Fruit fly (Drosophila melanogaster): ENCODE measurements around the gene CG7914.

Gene CG7914

DNA sequence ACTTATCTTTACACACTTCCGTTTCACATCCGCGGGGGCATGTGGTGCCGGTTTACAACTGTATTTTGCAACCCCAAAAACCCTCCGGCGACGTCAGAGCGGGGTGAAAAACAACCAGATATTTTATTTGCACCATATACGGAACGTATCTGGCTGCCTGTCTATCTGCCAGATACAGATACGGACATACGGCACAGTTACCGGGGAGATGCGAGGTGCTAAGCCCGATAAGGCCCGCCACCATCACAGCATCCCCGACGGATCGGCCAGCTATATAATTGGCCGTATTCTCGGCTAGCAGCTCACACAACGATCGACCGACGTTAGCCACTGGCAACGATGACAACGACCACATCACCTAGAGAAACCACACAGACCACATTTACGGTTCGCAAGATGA is 19.7 kb upstream of the CG7914 start, which contains the start of gene Mur18B:
TSS of gene Mur18B (plus strand) at position 301 of the 400 bp plus-strand sequence.
- TF ChIP-seq Snoo (tag; optimal IDR thresholded peaks at IDR 0.05) = no peak
- TF ChIP-seq CG10348 (GFP tag; IDR thresholded peaks at IDR 0.05) = no peak
- TF ChIP-seq CG17806 (tag; optimal IDR thresholded peaks at IDR 0.05) = no peak
- no peak for TF ChIP-seq Pif1B (GFP tag; optimal IDR thresholded peaks at IDR 0.05)
- TF ChIP-seq rn (GFP tag; IDR thresholded peaks at IDR 0.05) = no peak
- no peak for TF ChIP-seq Ets98B (GFP tag; IDR thresholded peaks at IDR 0.05)
- TF ChIP-seq CG14655 (GFP tag; optimal IDR thresholded peaks at IDR 0.05) = no peak
- no peak for TF ChIP-seq CG32121 (GFP tag; IDR thresholded peaks at IDR 0.05)

DNA sequence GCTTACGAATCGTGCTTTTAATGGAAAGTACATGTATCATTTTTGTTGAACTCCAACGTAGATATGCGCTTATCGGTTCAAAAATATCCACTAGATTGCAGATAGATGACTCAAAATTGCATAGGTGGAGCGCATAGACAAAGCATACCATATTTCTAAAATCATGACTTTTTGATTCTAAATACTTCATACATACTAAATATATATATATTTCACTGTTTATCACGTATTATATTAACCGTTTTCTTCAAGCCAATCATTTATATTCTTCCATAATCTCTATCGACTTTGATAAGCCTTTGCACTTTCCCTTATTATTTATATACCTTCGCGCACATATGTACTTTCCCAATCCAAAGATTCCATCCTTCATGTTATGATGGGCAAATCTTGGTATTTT is 18.7 kb upstream of the CG7914 start, which contains the start of gene CG14195:
TSS of gene CG14195 (minus strand) at position 101 of the 400 bp plus-strand sequence.
- TF ChIP-seq CG34367 (tag; optimal IDR thresholded peaks at IDR 0.05) = no peak
- no peak for TF ChIP-seq CG8159 (tag; optimal IDR thresholded peaks at IDR 0.05)
- TF ChIP-seq gl (tag; optimal IDR thresholded peaks at IDR 0.05) = no peak
- no peak for TF ChIP-seq EcR (GFP tag; optimal IDR thresholded peaks at IDR 0.05)
- TF ChIP-seq CG4496 (GFP tag; IDR thresholded peaks at IDR 0.05) = no peak
- no peak for TF ChIP-seq Ets98B (GFP tag; IDR thresholded peaks at IDR 0.05)
- TF ChIP-seq CG13204 (GFP tag; optimal IDR thresholded peaks at IDR 0.05) = no peak
- TF ChIP-seq CG15710 (tag; optimal IDR thresholded peaks at IDR 0.05) = no peak
- no peak for TF ChIP-seq CG12605 (GFP tag; IDR thresholded peaks at IDR 0.05)

DNA sequence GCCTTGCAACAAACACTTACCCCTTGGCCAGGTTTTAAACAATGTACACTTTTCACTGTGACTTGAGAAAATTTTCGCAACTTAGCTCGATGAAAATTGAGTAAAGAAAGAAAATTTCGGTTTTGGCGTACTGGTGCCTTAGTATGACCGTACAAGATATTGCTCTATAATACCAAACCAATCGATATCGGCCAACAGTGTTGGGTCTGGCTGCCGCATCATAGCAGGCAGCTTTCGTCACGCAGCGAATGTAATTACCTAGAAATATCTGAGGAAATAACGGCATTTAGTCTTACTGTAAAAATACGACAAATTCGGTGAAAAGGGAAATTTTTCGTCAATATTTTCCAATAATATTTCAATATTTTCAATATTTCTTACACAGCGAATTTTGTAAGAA is 14.8 kb upstream of the CG7914 start, which contains the start of gene Ulp1:
TSS of gene Ulp1 (minus strand) at position 174 of the 400 bp plus-strand sequence.
- no peak for TF ChIP-seq rn (GFP tag; IDR thresholded peaks at IDR 0.05)
- peak; percentile 62 for TF ChIP-seq D1 (tag; optimal IDR thresholded peaks at IDR 0.05)
- TF ChIP-seq gl (tag; optimal IDR thresholded peaks at IDR 0.05) = no peak
- TF ChIP-seq CG12605 (GFP tag; IDR thresholded peaks at IDR 0.05) = no peak
- TF ChIP-seq CG17806 (tag; optimal IDR thresholded peaks at IDR 0.05) = no peak
- no peak for TF ChIP-seq Pif1A (GFP tag; optimal IDR thresholded peaks at IDR 0.05)
- no peak for TF ChIP-seq CG15710 (tag; optimal IDR thresholded peaks at IDR 0.05)
- no peak for TF ChIP-seq Snoo (tag; optimal IDR thresholded peaks at IDR 0.05)
- TF ChIP-seq CG14655 (GFP tag; optimal IDR thresholded peaks at IDR 0.05) = no peak
- no peak for TF ChIP-seq Ets98B (GFP tag; IDR thresholded peaks at IDR 0.05)
- no peak for TF ChIP-seq CG9948 (tag; optimal IDR thresholded peaks at IDR 0.05)
- no peak for TF ChIP-seq CG10348 (GFP tag; IDR thresholded peaks at IDR 0.05)
- TF ChIP-seq CG8159 (tag; optimal IDR thresholded peaks at IDR 0.05) = no peak
- no peak for TF ChIP-seq fd96Ca (GFP tag; IDR thresholded peaks at IDR 0.05)
- TF ChIP-seq CG4496 (GFP tag; IDR thresholded peaks at IDR 0.05) = 0 out of 3 replicates have a peak, but pooled peaks have one; percentile 11

DNA sequence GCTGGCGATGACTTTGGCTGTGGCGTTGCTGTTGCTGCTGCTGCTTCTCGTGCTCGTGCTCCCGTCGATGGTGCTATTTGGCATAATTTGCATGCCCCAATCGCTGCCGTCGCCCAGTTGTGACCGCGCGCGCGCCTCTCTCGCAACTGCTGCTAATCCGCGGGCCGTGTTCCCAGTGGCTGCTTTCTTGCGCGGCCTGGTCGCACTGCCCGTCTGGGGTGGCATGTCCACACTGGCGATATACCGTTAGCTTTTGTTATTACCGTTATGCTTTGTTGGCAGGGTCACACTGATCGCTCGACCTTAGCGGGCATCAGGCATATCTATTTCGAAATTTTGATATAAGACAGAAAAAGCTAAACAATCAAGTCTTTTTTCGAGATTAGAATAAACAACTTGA is 8.4 kb upstream of the CG7914 start, which contains the start of gene CG7990:
TSS of gene CG7990 (minus strand) at position 350 of the 400 bp plus-strand sequence.
- TF ChIP-seq CG8159 (tag; optimal IDR thresholded peaks at IDR 0.05) = no peak
- no peak for TF ChIP-seq gl (tag; optimal IDR thresholded peaks at IDR 0.05)
- no peak for TF ChIP-seq D1 (tag; optimal IDR thresholded peaks at IDR 0.05)

DNA sequence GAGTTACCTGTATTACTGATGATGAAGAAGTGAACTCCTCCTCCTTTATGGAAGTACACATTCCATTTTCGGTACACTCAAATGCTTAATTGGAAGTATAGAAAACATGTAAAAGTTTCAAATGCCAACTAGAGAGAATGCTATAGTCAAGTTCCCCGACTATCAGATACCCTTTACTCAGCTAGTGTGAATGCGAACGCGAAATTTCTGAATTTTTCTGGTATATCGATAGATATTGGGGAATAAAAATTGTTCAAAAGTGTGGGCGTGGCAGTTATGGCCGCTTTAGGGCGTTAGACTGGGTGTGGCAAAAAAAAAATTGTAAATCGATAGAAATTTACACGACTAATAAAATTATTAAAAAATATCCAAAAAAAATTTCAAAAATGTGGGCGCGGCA is 1.7 kb downstream of the CG7914 start:
- TF ChIP-seq CG34367 (tag; optimal IDR thresholded peaks at IDR 0.05) = no peak
- TF ChIP-seq Snoo (tag; optimal IDR thresholded peaks at IDR 0.05) = no peak
- no peak for TF ChIP-seq EcR (GFP tag; optimal IDR thresholded peaks at IDR 0.05)
- TF ChIP-seq CG17806 (tag; optimal IDR thresholded peaks at IDR 0.05) = no peak
- no peak for TF ChIP-seq Ets98B (GFP tag; IDR thresholded peaks at IDR 0.05)
- TF ChIP-seq CG8159 (tag; optimal IDR thresholded peaks at IDR 0.05) = no peak
- TF ChIP-seq rn (GFP tag; IDR thresholded peaks at IDR 0.05) = no peak
- no peak for TF ChIP-seq CG9948 (tag; optimal IDR thresholded peaks at IDR 0.05)
- no peak for TF ChIP-seq CG13204 (GFP tag; optimal IDR thresholded peaks at IDR 0.05)
- no peak for TF ChIP-seq CG4496 (GFP tag; IDR thresholded peaks at IDR 0.05)
- TF ChIP-seq Pif1A (GFP tag; optimal IDR thresholded peaks at IDR 0.05) = no peak
- TF ChIP-seq CG12605 (GFP tag; IDR thresholded peaks at IDR 0.05) = no peak
- no peak for TF ChIP-seq Pif1B (GFP tag; optimal IDR thresholded peaks at IDR 0.05)
- TF ChIP-seq CG14655 (GFP tag; optimal IDR thresholded peaks at IDR 0.05) = no peak
- no peak for TF ChIP-seq CG15710 (tag; optimal IDR thresholded peaks at IDR 0.05)

DNA sequence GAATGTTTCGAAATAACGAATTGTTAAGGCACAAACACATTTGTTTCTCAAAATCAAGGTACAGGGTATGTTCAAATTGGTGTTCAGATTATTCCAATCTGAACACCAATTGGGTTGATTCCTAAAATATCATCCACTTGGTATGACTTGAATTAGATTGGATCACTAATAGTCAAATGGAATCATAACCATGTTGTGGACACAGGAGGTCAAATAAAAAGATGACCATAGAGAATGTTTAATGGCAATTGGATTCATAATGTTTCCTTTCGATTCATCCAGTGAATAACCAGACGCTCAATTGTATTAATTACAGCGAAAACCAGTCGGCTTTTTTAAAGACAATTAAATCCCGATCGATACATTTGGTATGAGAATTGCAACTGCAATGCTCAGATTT is 2.2 kb downstream of the CG7914 start:
- TF ChIP-seq CG13204 (GFP tag; optimal IDR thresholded peaks at IDR 0.05) = no peak
- TF ChIP-seq CG14655 (GFP tag; optimal IDR thresholded peaks at IDR 0.05) = no peak
- TF ChIP-seq gl (tag; optimal IDR thresholded peaks at IDR 0.05) = no peak
- TF ChIP-seq CG4496 (GFP tag; IDR thresholded peaks at IDR 0.05) = no peak
- no peak for TF ChIP-seq CG12605 (GFP tag; IDR thresholded peaks at IDR 0.05)
- no peak for TF ChIP-seq CG32121 (GFP tag; IDR thresholded peaks at IDR 0.05)
- TF ChIP-seq CG34367 (tag; optimal IDR thresholded peaks at IDR 0.05) = no peak
- TF ChIP-seq CG17806 (tag; optimal IDR thresholded peaks at IDR 0.05) = no peak
- no peak for TF ChIP-seq D1 (tag; optimal IDR thresholded peaks at IDR 0.05)
- no peak for TF ChIP-seq CG9948 (tag; optimal IDR thresholded peaks at IDR 0.05)
- no peak for TF ChIP-seq CG8159 (tag; optimal IDR thresholded peaks at IDR 0.05)
- no peak for TF ChIP-seq Ets98B (GFP tag; IDR thresholded peaks at IDR 0.05)
- no peak for TF ChIP-seq fd96Ca (GFP tag; IDR thresholded peaks at IDR 0.05)
- no peak for TF ChIP-seq CG15710 (tag; optimal IDR thresholded peaks at IDR 0.05)

DNA sequence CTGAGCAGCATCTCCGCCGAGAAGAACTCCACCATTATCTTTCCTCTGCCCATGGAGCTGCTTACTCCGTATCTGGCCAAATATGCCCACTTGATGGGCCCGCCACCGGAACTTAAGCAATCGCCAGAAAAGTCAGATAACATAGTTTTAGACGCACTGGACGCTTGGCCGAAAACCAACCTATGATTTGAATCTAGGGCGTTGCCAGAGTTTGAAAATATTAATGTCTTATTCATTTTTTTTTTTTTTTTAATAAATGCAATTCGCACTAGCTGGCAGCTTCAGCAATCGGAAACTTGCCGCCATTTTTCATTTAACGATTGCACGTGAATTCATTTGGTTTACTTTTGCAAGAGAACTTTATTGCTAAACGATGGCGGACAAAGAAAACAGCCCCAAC is 3.3 kb downstream of the CG7914 start, which contains the start of gene HP1D3csd:
TSS of gene HP1D3csd (plus strand) at position 312 of the 400 bp plus-strand sequence.
- TF ChIP-seq fd96Ca (GFP tag; IDR thresholded peaks at IDR 0.05) (peak; percentile 33; the same call in 1 of the 3 replicates), CG32121 (GFP tag; IDR thresholded peaks at IDR 0.05) (0 out of 2 replicates have a peak, but pooled peaks have one; percentile 15), CG12605 (GFP tag; IDR thresholded peaks at IDR 0.05) (no peak), D1 (tag; optimal IDR thresholded peaks at IDR 0.05) (no peak)
